Fruit fly (Drosophila melanogaster) whole organism, embryonic: ENCODE data around the gene CG7191.

ENCODE experiments used
- Blimp-1 ChIP-seq: fragments of 200-800 bp; sonication (Bioruptor generic); optimal IDR thresholded peaks from 3 replicates; lab custom pipeline; 2018; ENCODE audit warnings: missing biosample characterization, missing genetic modification characterization, mild to moderate bottlenecking, moderate library complexity, missing genetic modification reagents
- CG10366 ChIP-seq: fragments of 200-800 bp; sonication (Bioruptor generic); IDR thresholded peaks from 2 replicates; pipeline ENCODE4 v1.3.6; 2022; ENCODE audit warnings: missing biosample characterization, missing genetic modification characterization
- CG14441 ChIP-seq: fragments of 200-800 bp; sonication (Bioruptor generic); IDR thresholded peaks from 2 replicates; pipeline ENCODE4 v1.3.6; 2022; ENCODE audit warnings: missing biosample characterization, missing genetic modification characterization
- Sin3A ChIP-seq: fragments of >200 bp; optimal IDR thresholded peaks from 2 replicates; lab custom pipeline; 2018
- onecut ChIP-seq: fragments of 200-800 bp; sonication (Bioruptor generic); IDR thresholded peaks from 2 replicates; pipeline ENCODE4 v1.3.6; 2022; ENCODE audit warnings: missing biosample characterization, missing genetic modification characterization
- pb ChIP-seq: fragments of 200-800 bp; sonication (Bioruptor generic); optimal IDR thresholded peaks from 3 replicates; lab custom pipeline; 2016; ENCODE audit warnings: missing biosample characterization, missing genetic modification characterization
- shn ChIP-seq: fragments of 200-800 bp; sonication (Bioruptor generic); optimal IDR thresholded peaks from 3 replicates; lab custom pipeline; 2016; ENCODE audit warnings: missing biosample characterization, missing genetic modification characterization

- TF ChIP-seq shn (GFP tag; lab: Kevin White, UChicago) (no peak), onecut (GFP tag; lab: Robert Waterston, UW) (no peak), Blimp-1 (GFP tag; lab: Kevin White, UChicago) (no peak), Sin3A (lab: Kevin White, UChicago) (no peak), pb (GFP tag; lab: Kevin White, UChicago) (no peak), CG14441 (GFP tag; lab: Robert Waterston, UW) (no peak), CG10366 (GFP tag; lab: Robert Waterston, UW) (no peak)
Measured at dm6 chr2L:7767328-7767727, at the start of gene CG7191.
